Worm (Caenorhabditis elegans): ENCODE data around the gene twk-14.

DNA sequence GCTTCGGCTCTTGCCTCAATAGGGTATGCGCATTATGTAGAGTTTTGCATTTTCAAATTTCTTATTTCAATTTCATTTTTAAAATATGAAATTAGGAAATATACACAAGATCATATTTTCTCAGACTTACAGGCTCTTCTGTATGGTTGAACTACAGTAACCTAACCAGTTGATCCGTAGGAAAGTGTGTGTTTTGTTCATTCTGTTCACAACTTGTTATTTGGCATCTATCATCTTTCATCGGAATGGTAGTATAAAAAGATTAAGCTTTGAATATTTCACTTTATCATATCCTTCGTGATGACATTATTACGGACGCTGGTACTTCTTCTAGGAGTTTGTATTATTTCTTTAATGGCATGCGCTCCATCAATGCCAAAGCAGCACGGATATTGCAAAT lies 10.4 kb upstream of the twk-14 start, which contains the start of gene K01D12.10:
- TF ChIP-seq med-1 (GFP tag; optimal IDR thresholded peaks at IDR 0.05; ENCODE audit: insufficient read depth) (no peak), ztf-29 (GFP tag; IDR thresholded peaks at IDR 0.05) (no peak)
